Fruit fly (Drosophila melanogaster) whole organism, embryonic: ENCODE measurements around the gene AlaRS.
A peak's percentile ranks its signal among the peaks of the same experiment; 100 is the strongest.

Experiments
- Aef1 ChIP-seq: fragments of 200-800 bp; sonication (Bioruptor generic); IDR thresholded peaks from 3 replicates; pipeline ENCODE4 v1.3.6; 2022; ENCODE audit warnings: missing biosample characterization, missing genetic modification characterization
- Bgb ChIP-seq: fragments of 200-800 bp; sonication (Bioruptor generic); IDR thresholded peaks from 2 replicates; pipeline ENCODE4 v1.3.6; 2022; ENCODE audit warnings: missing biosample characterization, missing genetic modification characterization; ENCODE audit not compliant: partially characterized antibody
- CG10274 ChIP-seq: fragments of 200-800 bp; sonication (Bioruptor generic); optimal IDR thresholded peaks from 3 replicates; lab custom pipeline; 2017; ENCODE audit warnings: missing biosample characterization, mild to moderate bottlenecking, missing genetic modification characterization
- CG10979 ChIP-seq: fragments of 200-800 bp; sonication (Bioruptor generic); optimal IDR thresholded peaks from 2 replicates; lab custom pipeline; 2018; ENCODE audit warnings: missing biosample characterization, mild to moderate bottlenecking, missing genetic modification characterization, moderate library complexity
- CG11093 ChIP-seq: fragments of 200-800 bp; sonication (Bioruptor generic); IDR thresholded peaks from 3 replicates; pipeline ENCODE4 v1.3.6; 2022; ENCODE audit warnings: missing biosample characterization, missing genetic modification characterization
- CG11560 ChIP-seq: fragments of 200-800 bp; sonication (Bioruptor generic); IDR thresholded peaks from 3 replicates; pipeline ENCODE4 v1.3.6; 2022; ENCODE audit warnings: missing biosample characterization, missing genetic modification characterization
- CG14050 ChIP-seq: fragments of 200-800 bp; sonication (Bioruptor generic); IDR thresholded peaks from 3 replicates; pipeline ENCODE4 v1.3.6; 2022; ENCODE audit warnings: missing biosample characterization, missing genetic modification characterization
- CG15011 ChIP-seq: fragments of 200-800 bp; sonication (Bioruptor generic); optimal IDR thresholded peaks from 3 replicates; lab custom pipeline; 2018; ENCODE audit warnings: missing biosample characterization, mild to moderate bottlenecking, missing genetic modification characterization
- CG16813 ChIP-seq: fragments of 200-800 bp; sonication (Bioruptor generic); IDR thresholded peaks from 3 replicates; pipeline ENCODE4 v1.3.6; 2022; ENCODE audit warnings: missing biosample characterization, missing genetic modification characterization; ENCODE audit not compliant: partially characterized antibody
- CG1832 ChIP-seq: fragments of 200-800 bp; sonication (Bioruptor generic); optimal IDR thresholded peaks from 2 replicates; lab custom pipeline; 2017; ENCODE audit warnings: missing biosample characterization, mild to moderate bottlenecking, missing genetic modification characterization, inconsistent platforms
- CG18764 ChIP-seq: fragments of 200-800 bp; sonication (Bioruptor generic); optimal IDR thresholded peaks from 3 replicates; lab custom pipeline; 2016; ENCODE audit warnings: missing biosample characterization, missing genetic modification characterization
- CG31224 ChIP-seq: fragments of 200-800 bp; sonication (Bioruptor generic); IDR thresholded peaks from 2 replicates; pipeline ENCODE4 v1.3.6; 2022; ENCODE audit warnings: missing biosample characterization, missing genetic modification characterization
- CG3995 ChIP-seq: fragments of 200-800 bp; sonication (Bioruptor generic); optimal IDR thresholded peaks from 3 replicates; lab custom pipeline; 2016; ENCODE audit warnings: missing biosample characterization, missing genetic modification characterization
- CG4820 ChIP-seq: fragments of 200-800 bp; sonication (Bioruptor generic); optimal IDR thresholded peaks from 3 replicates; lab custom pipeline; 2016; ENCODE audit warnings: missing biosample characterization, missing genetic modification characterization
- CG7786 ChIP-seq: fragments of 200-800 bp; sonication (Bioruptor generic); optimal IDR thresholded peaks from 2 replicates; lab custom pipeline; 2016; ENCODE audit warnings: missing biosample characterization, missing genetic modification characterization
- CG8478 ChIP-seq: fragments of >200 bp; optimal IDR thresholded peaks from 2 replicates; lab custom pipeline; 2018
- CG8765 ChIP-seq: fragments of 200-800 bp; sonication (Bioruptor generic); IDR thresholded peaks from 2 replicates; pipeline ENCODE4 v1.3.6; 2022; ENCODE audit warnings: missing biosample characterization, missing genetic modification characterization
- CG9215 ChIP-seq: fragments of 200-800 bp; sonication (Bioruptor generic); IDR thresholded peaks from 2 replicates; pipeline ENCODE4 v1.3.6; 2022; ENCODE audit warnings: missing biosample characterization, missing genetic modification characterization
- CG9609 ChIP-seq: fragments of 200-800 bp; sonication (Bioruptor generic); optimal IDR thresholded peaks from 3 replicates; lab custom pipeline; 2016; ENCODE audit warnings: missing biosample characterization, missing genetic modification characterization
- CG9797 ChIP-seq: fragments of 200-800 bp; sonication (Bioruptor generic); optimal IDR thresholded peaks from 3 replicates; lab custom pipeline; 2018; ENCODE audit warnings: missing biosample characterization, mild to moderate bottlenecking, missing genetic modification characterization
- D19A ChIP-seq: fragments of 200-800 bp; optimal IDR thresholded peaks from 3 replicates; lab custom pipeline; 2019; ENCODE audit warnings: missing biosample characterization, mild to moderate bottlenecking, missing genetic modification characterization, moderate library complexity
- Doc3 ChIP-seq: fragments of 200-800 bp; sonication (Bioruptor generic); IDR thresholded peaks from 3 replicates; pipeline ENCODE4 v1.3.6; 2022; ENCODE audit warnings: missing biosample characterization, missing genetic modification characterization; ENCODE audit not compliant: partially characterized antibody
- Eip74EF ChIP-seq, 2 experiments: fragments of 200-800 bp in 1 of 2; fragments of >200 bp in 1 of 2; sonication (Bioruptor generic) in 1 of 2; optimal IDR thresholded peaks; 2 replicates each; lab custom pipeline; 2017 to 2019; ENCODE audit warnings: missing biosample characterization in 2 of 2, missing genetic modification characterization in 2 of 2, mild to moderate bottlenecking in 1 of 2, moderate library complexity in 1 of 2
- Fer1 ChIP-seq: fragments of 200-800 bp; sonication (Bioruptor generic); optimal IDR thresholded peaks from 2 replicates; lab custom pipeline; 2017; ENCODE audit warnings: missing biosample characterization, mild to moderate bottlenecking, missing genetic modification characterization
- GATAe ChIP-seq: fragments of 200-800 bp; sonication (Bioruptor generic); conservative IDR thresholded peaks from 2 replicates; pipeline ENCODE4 v1.3.6; 2022; ENCODE audit warnings: missing biosample characterization, missing genetic modification characterization
- Gsc ChIP-seq: fragments of 200-800 bp; sonication (Bioruptor generic); IDR thresholded peaks from 2 replicates; pipeline ENCODE4 v1.3.6; 2022; ENCODE audit warnings: missing biosample characterization, missing genetic modification characterization
- Gug ChIP-seq: fragments of 200-800 bp; sonication (Bioruptor generic); IDR thresholded peaks from 4 replicates; pipeline ENCODE4 v1.3.6; 2022; ENCODE audit warnings: missing biosample characterization, missing genetic modification characterization
- HLH4C ChIP-seq: fragments of 200-800 bp; sonication (Bioruptor generic); IDR thresholded peaks from 3 replicates; pipeline ENCODE4 v1.3.6; 2022; ENCODE audit warnings: missing biosample characterization, missing genetic modification characterization; ENCODE audit not compliant: partially characterized antibody
- Hsf ChIP-seq: fragments of 200-800 bp; sonication (Bioruptor generic); optimal IDR thresholded peaks from 3 replicates; lab custom pipeline; 2016; ENCODE audit warnings: missing biosample characterization, missing genetic modification characterization
- NFAT ChIP-seq: fragments of 200-800 bp; sonication (Bioruptor generic); IDR thresholded peaks from 2 replicates; pipeline ENCODE4 v1.3.6; 2022; ENCODE audit warnings: missing biosample characterization, missing genetic modification characterization
- Scr ChIP-seq: fragments of 200-800 bp; sonication (Bioruptor generic); IDR thresholded peaks from 2 replicates; pipeline ENCODE4 v1.3.6; 2022; ENCODE audit warnings: missing biosample characterization, missing genetic modification characterization; ENCODE audit not compliant: partially characterized antibody
- Xbp1 ChIP-seq: fragments of 200-800 bp; sonication (Bioruptor generic); optimal IDR thresholded peaks from 3 replicates; lab custom pipeline; 2016; ENCODE audit warnings: missing biosample characterization, mild to moderate bottlenecking, missing genetic modification characterization
- cad ChIP-seq: fragments of >200 bp; optimal IDR thresholded peaks from 2 replicates; lab custom pipeline; 2017; ENCODE audit warnings: missing biosample characterization, missing genetic modification characterization
- dmrt11E ChIP-seq: fragments of 200-800 bp; sonication (Bioruptor generic); optimal IDR thresholded peaks from 3 replicates; lab custom pipeline; 2018; ENCODE audit warnings: missing biosample characterization, mild to moderate bottlenecking, missing genetic modification characterization, moderate library complexity
- fd64A ChIP-seq: fragments of 200-800 bp; sonication (Bioruptor generic); optimal IDR thresholded peaks from 3 replicates; lab custom pipeline; 2018; ENCODE audit warnings: missing biosample characterization, mild to moderate bottlenecking, missing genetic modification characterization
- hbn ChIP-seq: fragments of 200-800 bp; sonication (Bioruptor generic); IDR thresholded peaks from 2 replicates; pipeline ENCODE4 v1.3.6; 2022; ENCODE audit warnings: missing biosample characterization, missing genetic modification characterization; ENCODE audit not compliant: partially characterized antibody
- hth ChIP-seq: fragments of >200 bp; optimal IDR thresholded peaks from 2 replicates; lab custom pipeline; 2017; ENCODE audit warnings: inconsistent platforms
- jing ChIP-seq: fragments of 200-800 bp; sonication (Bioruptor generic); optimal IDR thresholded peaks from 2 replicates; lab custom pipeline; 2018; ENCODE audit warnings: missing biosample characterization, mild to moderate bottlenecking, missing genetic modification characterization
- knrl ChIP-seq: fragments of 200-800 bp; sonication (Bioruptor generic); IDR thresholded peaks from 3 replicates; pipeline ENCODE4 v1.3.6; 2022; ENCODE audit warnings: missing biosample characterization, missing genetic modification characterization; ENCODE audit not compliant: partially characterized antibody
- nerfin-1 ChIP-seq: fragments of 200-800 bp; sonication (Bioruptor generic); optimal IDR thresholded peaks from 3 replicates; lab custom pipeline; 2019; ENCODE audit warnings: missing biosample characterization, mild to moderate bottlenecking, missing genetic modification characterization, moderate library complexity
- org-1 ChIP-seq: fragments of 200-800 bp; sonication (Bioruptor generic); optimal IDR thresholded peaks from 2 replicates; lab custom pipeline; 2017; ENCODE audit warnings: missing biosample characterization, missing genetic modification characterization
- pros ChIP-seq: fragments of 200-800 bp; sonication (Bioruptor generic); optimal IDR thresholded peaks from 3 replicates; lab custom pipeline; 2019; ENCODE audit warnings: missing biosample characterization, mild to moderate bottlenecking, missing genetic modification characterization, moderate library complexity
- psq ChIP-seq: fragments of 200-800 bp; sonication (Bioruptor generic); optimal IDR thresholded peaks from 2 replicates; lab custom pipeline; 2017; ENCODE audit warnings: missing biosample characterization, missing genetic modification characterization
- sd ChIP-seq: fragments of 200-800 bp; sonication (Bioruptor generic); optimal IDR thresholded peaks from 3 replicates; lab custom pipeline; 2018; ENCODE audit warnings: missing biosample characterization, mild to moderate bottlenecking, missing genetic modification characterization, moderate library complexity
- sens-2 ChIP-seq: fragments of 200-800 bp; sonication (Bioruptor generic); IDR thresholded peaks from 2 replicates; pipeline ENCODE4 v1.3.6; 2022; ENCODE audit warnings: missing biosample characterization, missing genetic modification characterization
- sr ChIP-seq: fragments of 200-800 bp; sonication (Bioruptor generic); IDR thresholded peaks from 3 replicates; pipeline ENCODE4 v1.3.6; 2022; ENCODE audit warnings: missing biosample characterization, missing genetic modification characterization
- tup ChIP-seq: fragments of 200-800 bp; sonication (Bioruptor generic); optimal IDR thresholded peaks from 2 replicates; lab custom pipeline; 2016; ENCODE audit warnings: missing biosample characterization, mild to moderate bottlenecking, missing genetic modification characterization, moderate library complexity
- twi ChIP-seq: fragments of 200-800 bp; optimal IDR thresholded peaks from 2 replicates; lab custom pipeline; 2019; ENCODE audit warnings: missing biosample characterization, mild to moderate bottlenecking, missing genetic modification characterization, moderate library complexity
- wdn ChIP-seq: fragments of 200-800 bp; sonication (Bioruptor generic); IDR thresholded peaks from 2 replicates; pipeline ENCODE4 v1.3.6; 2022; ENCODE audit warnings: missing biosample characterization, missing genetic modification characterization
- zf30C ChIP-seq: fragments of 200-800 bp; sonication (Bioruptor generic); optimal IDR thresholded peaks from 3 replicates; lab custom pipeline; 2018; ENCODE audit warnings: missing biosample characterization, mild to moderate bottlenecking, missing genetic modification characterization

AlaRS gene

dm6 chr2L:8384108-8384601 is 2.6 kb upstream of the AlaRS start, which contains the start of the genes Dad1 and CG13384 (continued):
- TF ChIP-seq CG10274 (GFP tag; lab: Kevin White, UChicago) = peak; percentile 50
- TF ChIP-seq sens-2 (GFP tag; lab: Robert Waterston, UW) = no peak
- peak; percentile 75 for TF ChIP-seq org-1 (GFP tag; lab: Kevin White, UChicago)
- no peak for TF ChIP-seq jing (GFP tag; lab: Kevin White, UChicago)
- TF ChIP-seq CG3995 = peak; percentile 43
- peak; percentile 78 for TF ChIP-seq pros (GFP tag; lab: Kevin White, UChicago)
- no peak for TF ChIP-seq CG1832 (GFP tag; lab: Kevin White, UChicago)
- peak; percentile 59 for TF ChIP-seq CG7786 (GFP tag; lab: Kevin White, UChicago)
- no peak for TF ChIP-seq CG9609 (GFP tag; lab: Kevin White, UChicago)
- TF ChIP-seq CG31224 = peak; percentile 85
- TF ChIP-seq D19A (tag; lab: Kevin White, UChicago) = peak; percentile 81
- TF ChIP-seq hbn = no peak; the same call in 1 of the 2 replicates
- peak; percentile 47 for TF ChIP-seq Gsc (GFP tag; lab: Robert Waterston, UW)
- TF ChIP-seq Aef1 = peak; percentile 74
- peak; percentile 6 for TF ChIP-seq zf30C (GFP tag; lab: Kevin White, UChicago)
- TF ChIP-seq Doc3 (GFP tag; lab: Robert Waterston, UW) = peak; percentile 32; the same call in 1 of the 3 replicates
- peak; percentile 83 for TF ChIP-seq CG4820 (GFP tag; lab: Kevin White, UChicago)
- peak; percentile 78 for TF ChIP-seq Gug (GFP tag; lab: Robert Waterston, UW)
- peak; percentile 60 for TF ChIP-seq Scr
- TF ChIP-seq dmrt11E (tag; lab: Kevin White, UChicago) = peak; percentile 91
- peak; percentile 47; the same call in 1 of the 2 replicates for TF ChIP-seq Bgb
- TF ChIP-seq wdn = peak; percentile 86
- TF ChIP-seq CG16813 (GFP tag; lab: Robert Waterston, UW) = peak; percentile 51; the same call in 1 of the 3 replicates
- peak; percentile 87 for TF ChIP-seq CG15011 (GFP tag; lab: Kevin White, UChicago)
- TF ChIP-seq CG8478 = no peak
- peak; percentile 90 for TF ChIP-seq nerfin-1 (tag; lab: Kevin White, UChicago)
- TF ChIP-seq CG8765 = peak; percentile 78; the same call in 1 of the 2 replicates
- TF ChIP-seq HLH4C (GFP tag; lab: Robert Waterston, UW) = no peak
- peak; percentile 95 for TF ChIP-seq Xbp1 (GFP tag; lab: Kevin White, UChicago)
- peak; percentile 81 for TF ChIP-seq NFAT
- peak; percentile 79 for TF ChIP-seq CG14050 (GFP tag; lab: Robert Waterston, UW)
- TF ChIP-seq GATAe (GFP tag; lab: Robert Waterston, UW) = peak; percentile 86
- peak; percentile 90 for TF ChIP-seq Hsf (GFP tag; lab: Kevin White, UChicago)
- TF ChIP-seq knrl (GFP tag; lab: Robert Waterston, UW) = peak; percentile 62
- TF ChIP-seq Fer1 = peak; percentile 95
- peak; percentile 82 for TF ChIP-seq CG11560 (tag; lab: Robert Waterston, UW)
- no peak for TF ChIP-seq hth
- TF ChIP-seq CG9797 (GFP tag; lab: Kevin White, UChicago) = peak; percentile 69
- TF ChIP-seq CG9215 (GFP tag; lab: Robert Waterston, UW) = peak; percentile 94
- TF ChIP-seq CG11093 (GFP tag; lab: Robert Waterston, UW) = peak; percentile 85
- TF ChIP-seq tup (GFP tag; lab: Kevin White, UChicago) = peak; percentile 45
- TF ChIP-seq cad (GFP tag; lab: Kevin White, UChicago) = no peak
- no peak for TF ChIP-seq sr
- TF ChIP-seq fd64A (GFP tag; lab: Kevin White, UChicago) = no peak
- TF ChIP-seq twi (tag; lab: Kevin White, UChicago) = peak; percentile 90
- TF ChIP-seq Eip74EF (GFP tag; optimal IDR thresholded peaks at IDR 0.05; lab: Kevin White, UChicago) = peak in 1 of 2 experiments; percentile 92
- no peak for TF ChIP-seq sd
- TF ChIP-seq CG18764 = peak; percentile 83
- TF ChIP-seq CG10979 = peak; percentile 90
- peak; percentile 84 for TF ChIP-seq psq (GFP tag; lab: Kevin White, UChicago)
